Worm (Caenorhabditis elegans): ENCODE results near the gene ekl-5.

DNA sequence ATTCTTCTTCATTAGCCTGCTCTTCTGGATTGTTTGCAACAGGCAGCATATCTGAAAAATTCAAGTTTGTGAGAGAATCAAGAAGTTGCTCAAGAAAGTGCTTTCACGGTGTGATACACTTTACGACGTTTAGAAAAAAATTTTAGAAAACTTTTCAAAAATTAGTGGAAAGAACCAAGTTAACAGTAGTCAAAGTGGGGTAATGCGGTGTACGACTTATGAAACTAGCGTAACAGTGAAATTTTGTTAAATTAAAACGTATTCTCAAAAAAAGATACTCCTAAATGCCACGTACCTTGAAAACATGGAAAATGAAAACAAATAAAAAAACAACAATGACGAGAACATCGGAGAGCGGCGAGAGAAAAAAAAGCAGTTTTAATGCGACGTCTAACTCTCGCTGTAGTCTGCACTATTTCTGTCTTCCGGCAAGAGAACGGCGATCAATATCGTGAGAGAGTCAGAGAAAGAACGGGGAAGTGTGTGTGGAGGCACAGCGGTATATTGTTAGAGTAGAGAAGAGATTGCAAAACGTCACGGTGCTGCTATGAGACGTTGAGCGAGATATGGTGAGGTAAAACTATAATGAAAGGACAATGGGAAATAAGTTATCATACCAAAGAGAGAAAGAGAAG is at the start of gene ekl-5:
- TF ChIP-seq attf-5 (GFP tag; optimal IDR thresholded peaks at IDR 0.05) = no peak
- TF ChIP-seq rcor-1 (GFP tag; IDR thresholded peaks at IDR 0.05) = no peak
- TF ChIP-seq K12H6.12 (tag; optimal IDR thresholded peaks at IDR 0.05) = peak; percentile 17
- no peak for TF ChIP-seq F49E8.2 (tag; optimal IDR thresholded peaks at IDR 0.05; ENCODE audit: insufficient read depth)
- no peak for TF ChIP-seq nfya-1 (tag; optimal IDR thresholded peaks at IDR 0.05; ENCODE audit: borderline replicate concordance, insufficient read depth)
- peak; percentile 5 for TF ChIP-seq tbp1 (GFP tag; optimal IDR thresholded peaks at IDR 0.05)
- TF ChIP-seq pha-4 (tag; optimal IDR thresholded peaks at IDR 0.05) = no peak

All from whole organism, young adult.